Worm (Caenorhabditis elegans) whole organism, late embryonic: Measurements from ENCODE around the gene sri-69.

Experiments used
- K02D7.2 ChIP-seq: sonication (generic microtip); optimal IDR thresholded peaks from 2 replicates; lab custom pipeline; 2017; ENCODE audit warnings: mild to moderate bottlenecking, missing genetic modification characterization, missing compliant biosample characterization
- Y22D7AL.16 ChIP-seq: sonication (generic microtip); optimal IDR thresholded peaks from 2 replicates; lab custom pipeline; 2016; ENCODE audit warnings: missing genetic modification characterization, missing compliant biosample characterization
- ceh-34 ChIP-seq: sonication (generic microtip); optimal IDR thresholded peaks from 2 replicates; lab custom pipeline; 2016; ENCODE audit warnings: mild to moderate bottlenecking, missing genetic modification characterization, missing compliant biosample characterization
- elt-4 ChIP-seq: sonication (generic microtip); optimal IDR thresholded peaks from 2 replicates; lab custom pipeline; 2016; ENCODE audit warnings: missing genetic modification characterization, missing compliant biosample characterization
- fax-1 ChIP-seq: sonication (generic microtip); optimal IDR thresholded peaks from 2 replicates; lab custom pipeline; 2016; ENCODE audit warnings: missing genotype, missing genetic modification characterization, missing compliant biosample characterization
- gmeb-2 ChIP-seq: sonication (generic microtip); optimal IDR thresholded peaks from 2 replicates; lab custom pipeline; 2016; ENCODE audit warnings: missing genetic modification characterization, inconsistent platforms, missing compliant biosample characterization
- pat-9 ChIP-seq: fragments of 200-800 bp; sonication (Bioruptor generic); optimal IDR thresholded peaks from 2 replicates; lab custom pipeline; 2018; ENCODE audit warnings: mild to moderate bottlenecking, missing genetic modification characterization, moderate library complexity, missing compliant biosample characterization
- pqm-1 ChIP-seq: sonication (generic microtip); optimal IDR thresholded peaks from 2 replicates; lab custom pipeline; 2016; ENCODE audit warnings: missing genetic modification characterization, missing compliant biosample characterization
- unc-55 ChIP-seq: sonication (generic microtip); optimal IDR thresholded peaks from 2 replicates; lab custom pipeline; 2017; ENCODE audit warnings: missing biosample characterization, missing genetic modification reagents, missing genetic modification characterization

DNA sequence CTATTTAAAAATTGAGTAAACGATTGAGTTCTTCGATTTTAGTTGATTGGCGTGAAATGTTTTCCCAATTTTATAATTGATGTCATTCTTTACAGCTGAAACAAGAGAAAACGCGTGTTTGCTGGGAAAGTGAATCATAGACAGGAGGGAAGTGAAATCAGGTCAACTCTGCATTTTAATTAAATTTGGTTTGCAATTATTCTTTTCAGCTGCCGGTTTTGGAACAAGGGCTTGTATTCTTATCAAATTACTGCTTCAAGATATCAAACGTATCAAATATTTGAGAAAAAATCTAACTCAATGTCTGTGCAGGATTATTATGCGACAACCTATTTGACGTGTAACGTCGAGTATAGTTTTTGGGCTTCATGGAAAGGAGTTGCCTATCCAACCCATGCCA, 8.6 kb upstream of the sri-69 start, which contains the start of gene srh-97:
- TF ChIP-seq pat-9 (tag; lab: Kevin White, UChicago) (no peak), fax-1 (tag; lab: Kevin White, UChicago) (no peak), Y22D7AL.16 (tag; lab: Kevin White, UChicago) (no peak), K02D7.2 (tag; lab: Kevin White, UChicago) (no peak), ceh-34 (no peak), pqm-1 (no peak), gmeb-2 (tag; lab: Kevin White, UChicago) (no peak), unc-55 (GFP tag; lab: Kevin White, UChicago) (no peak), elt-4 (tag; lab: Kevin White, UChicago) (no peak)
